Worm (Caenorhabditis elegans) whole organism, late embryonic: ENCODE results near the gene F54H12.5.

ENCODE experiments used
- F13H6.1 ChIP-seq: sonication (generic microtip); optimal IDR thresholded peaks from 2 replicates; lab custom pipeline; 2016; ENCODE audit warnings: missing genetic modification characterization, missing compliant biosample characterization
- K02D7.2 ChIP-seq: sonication (generic microtip); optimal IDR thresholded peaks from 2 replicates; lab custom pipeline; 2017; ENCODE audit warnings: mild to moderate bottlenecking, missing genetic modification characterization, missing compliant biosample characterization
- K09A11.1 ChIP-seq: sonication (generic microtip); optimal IDR thresholded peaks from 2 replicates; lab custom pipeline; 2017; ENCODE audit warnings: antibody characterized with exemption, mild to moderate bottlenecking, missing genetic modification characterization, missing compliant biosample characterization; ENCODE audit not compliant: insufficient read depth
- T23F11.4 ChIP-seq: fragments of 200-800 bp; sonication (Bioruptor generic); optimal IDR thresholded peaks from 2 replicates; lab custom pipeline; 2018; ENCODE audit warnings: mild to moderate bottlenecking, missing genetic modification characterization, missing compliant biosample characterization
- ahr-1 ChIP-seq: sonication (generic microtip); optimal IDR thresholded peaks from 2 replicates; lab custom pipeline; 2016; ENCODE audit warnings: missing genetic modification characterization, missing compliant biosample characterization
- ceh-14 ChIP-seq: sonication (generic microtip); optimal IDR thresholded peaks from 2 replicates; lab custom pipeline; 2016; ENCODE audit warnings: missing genotype, missing genetic modification characterization, missing compliant biosample characterization
- ceh-18 ChIP-seq: sonication (generic microtip); optimal IDR thresholded peaks from 2 replicates; lab custom pipeline; 2016; ENCODE audit warnings: missing genetic modification characterization, missing compliant biosample characterization
- ceh-19 ChIP-seq: fragments of 200-800 bp; sonication (Bioruptor generic); optimal IDR thresholded peaks from 2 replicates; lab custom pipeline; 2018; ENCODE audit warnings: mild to moderate bottlenecking, missing genetic modification characterization, missing compliant biosample characterization
- ceh-2 ChIP-seq: sonication (generic microtip); optimal IDR thresholded peaks from 2 replicates; lab custom pipeline; 2016; ENCODE audit warnings: missing genotype, missing genetic modification characterization, missing compliant biosample characterization
- ceh-30 ChIP-seq: fragments of 150-350 bp; optimal IDR thresholded peaks from 2 replicates; lab custom pipeline; 2014; ENCODE audit warnings: missing biosample characterization, missing genetic modification characterization
- ceh-31 ChIP-seq: sonication (generic microtip); optimal IDR thresholded peaks from 2 replicates; lab custom pipeline; 2016; ENCODE audit warnings: missing genetic modification characterization, missing compliant biosample characterization
- ceh-34 ChIP-seq: sonication (generic microtip); optimal IDR thresholded peaks from 2 replicates; lab custom pipeline; 2016; ENCODE audit warnings: mild to moderate bottlenecking, missing genetic modification characterization, missing compliant biosample characterization
- ceh-48 ChIP-seq: sonication (generic microtip); optimal IDR thresholded peaks from 2 replicates; lab custom pipeline; 2016; ENCODE audit warnings: missing genetic modification characterization, inconsistent platforms, missing compliant biosample characterization
- elt-2 ChIP-seq: sonication (generic microtip); optimal IDR thresholded peaks from 2 replicates; lab custom pipeline; 2016; ENCODE audit warnings: missing genetic modification reagents, missing genetic modification characterization, missing compliant biosample characterization
- elt-4 ChIP-seq: sonication (generic microtip); optimal IDR thresholded peaks from 2 replicates; lab custom pipeline; 2016; ENCODE audit warnings: missing genetic modification characterization, missing compliant biosample characterization
- ets-4 ChIP-seq: sonication (generic microtip); optimal IDR thresholded peaks from 2 replicates; lab custom pipeline; 2016; ENCODE audit warnings: missing genetic modification characterization, missing compliant biosample characterization
- fax-1 ChIP-seq: sonication (generic microtip); optimal IDR thresholded peaks from 2 replicates; lab custom pipeline; 2016; ENCODE audit warnings: missing genotype, missing genetic modification characterization, missing compliant biosample characterization
- hlh-15 ChIP-seq: sonication (generic microtip); optimal IDR thresholded peaks from 2 replicates; lab custom pipeline; 2016; ENCODE audit warnings: missing genetic modification characterization, missing compliant biosample characterization
- hlh-30 ChIP-seq: sonication (generic microtip); optimal IDR thresholded peaks from 2 replicates; lab custom pipeline; 2017; ENCODE audit warnings: antibody characterized with exemption, missing genetic modification characterization, missing compliant biosample characterization; ENCODE audit not compliant: insufficient read depth
- hlh-6 ChIP-seq: sonication (generic microtip); optimal IDR thresholded peaks from 2 replicates; lab custom pipeline; 2016; ENCODE audit warnings: missing genotype, missing genetic modification characterization, missing compliant biosample characterization
- madf-2 ChIP-seq: sonication (generic microtip); optimal IDR thresholded peaks from 2 replicates; lab custom pipeline; 2017; ENCODE audit warnings: missing genetic modification characterization, missing compliant biosample characterization
- nfya-1 ChIP-seq: sonication (generic microtip); optimal IDR thresholded peaks from 2 replicates; lab custom pipeline; 2017; ENCODE audit warnings: missing genetic modification characterization, mild to moderate bottlenecking, missing compliant biosample characterization, antibody characterized with exemption, moderate library complexity
- npax-4 ChIP-seq: sonication (generic microtip); optimal IDR thresholded peaks from 2 replicates; lab custom pipeline; 2016; ENCODE audit warnings: missing genetic modification characterization, missing compliant biosample characterization
- odd-2 ChIP-seq: sonication (generic microtip); optimal IDR thresholded peaks from 2 replicates; lab custom pipeline; 2017; ENCODE audit warnings: antibody characterized with exemption, mild to moderate bottlenecking, missing genetic modification characterization, missing compliant biosample characterization
- pag-3 ChIP-seq: sonication (generic microtip); optimal IDR thresholded peaks from 2 replicates; lab custom pipeline; 2016; ENCODE audit warnings: missing compliant biosample characterization, missing genetic modification characterization, borderline replicate concordance
- pax-1 ChIP-seq: fragments of 150-350 bp; optimal IDR thresholded peaks from 2 replicates; lab custom pipeline; 2014; ENCODE audit warnings: missing biosample characterization, missing genetic modification characterization
- pha-4 ChIP-seq: fragments of 150-350 bp; optimal IDR thresholded peaks from 2 replicates; lab custom pipeline; 2018; ENCODE audit warnings: missing biosample characterization, missing genetic modification reagents, missing genetic modification characterization
- pqm-1 ChIP-seq: sonication (generic microtip); optimal IDR thresholded peaks from 2 replicates; lab custom pipeline; 2016; ENCODE audit warnings: missing genetic modification characterization, missing compliant biosample characterization
- ref-2 ChIP-seq: sonication (generic microtip); optimal IDR thresholded peaks from 2 replicates; lab custom pipeline; 2016; ENCODE audit warnings: missing genetic modification characterization, missing compliant biosample characterization
- sdc-2 ChIP-seq: sonication (generic microtip); optimal IDR thresholded peaks from 2 replicates; lab custom pipeline; 2016; ENCODE audit warnings: missing genotype, missing genetic modification characterization, missing compliant biosample characterization
- tbx-2 ChIP-seq: sonication (generic microtip); optimal IDR thresholded peaks from 2 replicates; lab custom pipeline; 2016; ENCODE audit warnings: missing genetic modification characterization, missing compliant biosample characterization
- tbx-7 ChIP-seq: sonication (generic microtip); optimal IDR thresholded peaks from 2 replicates; lab custom pipeline; 2016; ENCODE audit warnings: missing genotype, missing genetic modification characterization, missing compliant biosample characterization
- ttx-3 ChIP-seq: sonication (generic microtip); optimal IDR thresholded peaks from 2 replicates; lab custom pipeline; 2016; ENCODE audit warnings: missing genetic modification reagents, missing genetic modification characterization, missing compliant biosample characterization
- unc-3 ChIP-seq, 2 experiments: fragments of 200-800 bp in 1 of 2; sonication (Bioruptor generic) in 1 of 2; sonication (generic microtip) in 1 of 2; conservative IDR thresholded peaks in 1 of 2; optimal IDR thresholded peaks in 1 of 2; 2 replicates each; pipeline versions ENCODE4 v1.3.6 to Lab custom; 2016 to 2022; ENCODE audit warnings: missing compliant biosample characterization in 2 of 2, missing genetic modification characterization in 2 of 2, missing genetic modification reagents in 1 of 2
- unc-42 ChIP-seq: sonication (generic microtip); optimal IDR thresholded peaks from 2 replicates; lab custom pipeline; 2016; ENCODE audit warnings: missing genotype, missing genetic modification characterization, missing compliant biosample characterization
- unc-55 ChIP-seq: sonication (generic microtip); optimal IDR thresholded peaks from 2 replicates; lab custom pipeline; 2017; ENCODE audit warnings: missing biosample characterization, missing genetic modification reagents, missing genetic modification characterization
- ztf-16 ChIP-seq: sonication (generic microtip); optimal IDR thresholded peaks from 2 replicates; lab custom pipeline; 2017; ENCODE audit warnings: missing genetic modification characterization, missing compliant biosample characterization

F54H12.5 gene

DNA sequence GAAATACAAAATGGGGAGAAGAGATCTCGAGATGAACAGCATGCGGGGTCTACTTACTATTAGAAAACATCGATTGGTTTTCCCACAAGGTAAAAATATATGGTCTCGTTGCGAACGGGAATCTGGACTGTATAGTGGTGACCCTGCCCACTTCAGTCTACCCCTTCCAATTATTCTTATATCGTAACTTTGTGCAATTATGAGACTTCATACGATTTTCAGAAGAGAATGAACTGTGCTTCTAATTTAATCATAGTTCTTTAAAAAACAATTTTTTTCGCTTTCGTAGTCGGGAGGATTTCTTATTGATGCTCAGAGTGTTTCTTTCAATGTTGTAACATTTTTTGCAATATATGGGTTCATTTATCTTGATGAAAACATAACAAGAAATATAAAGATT is at the start of gene F54H12.5:
F54H12.5 (minus strand) TSS at position 101 of the 400 bp plus-strand sequence.
- TF ChIP-seq ceh-30 (tag; lab: Kevin White, UChicago) (no peak), hlh-30 (tag; lab: Kevin White, UChicago) (no peak), ztf-16 (tag; lab: Kevin White, UChicago) (no peak), ets-4 (no peak), ceh-34 (no peak), fax-1 (tag; lab: Kevin White, UChicago) (no peak)

DNA sequence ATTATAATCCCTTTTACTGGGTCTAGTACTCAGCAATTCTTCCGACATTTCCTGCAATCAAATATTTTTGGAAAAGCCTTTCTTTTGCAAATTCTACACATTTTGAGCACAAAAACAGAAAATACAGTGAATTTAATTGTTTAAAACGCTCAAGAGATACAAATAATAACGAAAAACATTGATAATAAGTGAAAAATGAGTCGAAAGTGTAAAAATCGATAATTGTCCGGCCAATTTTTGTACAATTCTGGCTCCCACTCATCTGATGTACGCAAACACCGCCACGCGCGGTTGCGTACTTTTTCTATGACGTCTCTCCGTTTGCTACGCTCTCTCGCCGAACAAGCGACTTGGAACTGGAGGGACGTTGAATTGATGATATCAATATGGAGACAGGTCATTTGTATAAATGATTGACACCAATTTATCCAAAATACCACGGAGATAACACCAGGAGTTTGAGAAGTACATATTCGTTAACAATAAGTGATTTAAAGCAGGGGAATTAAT is 48.9 kb upstream of the F54H12.5 start, which contains the start of gene lin-36:
lin-36 (minus strand) TSS at position 51 of the 510 bp plus-strand sequence.
- TF ChIP-seq ceh-31 (tag; lab: Kevin White, UChicago) (peak; percentile 64), elt-4 (no peak), sdc-2 (tag; lab: Kevin White, UChicago) (no peak), nfya-1 (peak; percentile 73), unc-42 (tag; lab: Kevin White, UChicago) (peak; percentile 75), ceh-30 (tag; lab: Kevin White, UChicago) (peak; percentile 41), pax-1 (peak; percentile 41), ceh-14 (tag; lab: Kevin White, UChicago) (peak; percentile 23), ref-2 (tag; lab: Kevin White, UChicago) (peak; percentile 44), ceh-18 (peak; percentile 46), tbx-7 (no peak), madf-2 (tag; lab: Kevin White, UChicago) (no peak), ttx-3 (no peak), unc-3 (GFP tag; conservative IDR thresholded peaks at IDR 0.05; lab: Robert Waterston, UW) (no peak), unc-3 (tag; optimal IDR thresholded peaks at IDR 0.05; lab: Kevin White, UChicago) (peak; percentile 25), fax-1 (tag; lab: Kevin White, UChicago) (no peak), tbx-2 (peak; percentile 82), T23F11.4 (no peak), elt-2 (peak; percentile 49), hlh-30 (tag; lab: Kevin White, UChicago) (peak; percentile 79), ceh-48 (tag; lab: Kevin White, UChicago) (peak; percentile 98), K02D7.2 (tag; lab: Kevin White, UChicago) (no peak), unc-55 (GFP tag; lab: Kevin White, UChicago) (peak; percentile 98), F13H6.1 (tag; lab: Kevin White, UChicago) (no peak), K09A11.1 (tag; lab: Kevin White, UChicago) (peak; percentile 30)

ce11 chrIII:8017053-8017452 is 45.1 kb upstream of the F54H12.5 start:
- TF ChIP-seq elt-4 = no peak
- TF ChIP-seq pqm-1 (tag; lab: Kevin White, UChicago) = no peak
- TF ChIP-seq unc-3 (GFP tag; conservative IDR thresholded peaks at IDR 0.05; lab: Robert Waterston, UW) = no peak
- TF ChIP-seq unc-3 (tag; optimal IDR thresholded peaks at IDR 0.05; lab: Kevin White, UChicago) = no peak
- no peak for TF ChIP-seq ceh-14 (tag; lab: Kevin White, UChicago)
- no peak for TF ChIP-seq hlh-6
- TF ChIP-seq, all 69 proteins: peak for 0

- no peak for TF ChIP-seq pag-3
- TF ChIP-seq ceh-2 (tag; lab: Kevin White, UChicago) = no peak
- TF ChIP-seq unc-42 (tag; lab: Kevin White, UChicago) = no peak
- TF ChIP-seq elt-4 = no peak
- TF ChIP-seq npax-4 (tag; lab: Kevin White, UChicago) = no peak
- TF ChIP-seq tbx-2 = no peak
Observed at ce11 chrIII:8016438-8016837, 44.5 kb upstream of the F54H12.5 start, which contains the start of gene F44B9.5. Gene F44B9.5 (minus strand): TSS chrIII:8016538.

- TF ChIP-seq ahr-1 (tag; lab: Kevin White, UChicago) (no peak), ceh-19 (GFP tag; lab: Kevin White, UChicago) (no peak), odd-2 (tag; lab: Kevin White, UChicago) (no peak), hlh-15 (tag; lab: Kevin White, UChicago) (no peak), pha-4 (no peak), pag-3 (no peak), hlh-6 (no peak)
Observed at ce11 chrIII:8013582-8013981, 41.6 kb upstream of the F54H12.5 start.
